Fruit fly (Drosophila melanogaster) Kc167 (cell line): ENCODE results near the gene CG11286.

ENCODE experiments used
- Myc ChIP-seq: fragments of >200 bp; optimal IDR thresholded peaks from 2 replicates; lab custom pipeline; 2017; ENCODE audit warnings: missing external identifiers
- Sin3A ChIP-seq: fragments of >200 bp; optimal IDR thresholded peaks from 2 replicates; lab custom pipeline; 2018; ENCODE audit warnings: missing external identifiers
- h ChIP-seq: fragments of >200 bp; optimal IDR thresholded peaks from 3 replicates; lab custom pipeline; 2018; ENCODE audit warnings: missing external identifiers
- insv ChIP-seq: fragments of >200 bp; optimal IDR thresholded peaks from 3 replicates; lab custom pipeline; 2018; ENCODE audit warnings: missing external identifiers
- psq ChIP-seq: fragments of >200 bp; optimal IDR thresholded peaks from 2 replicates; lab custom pipeline; 2017; ENCODE audit warnings: missing external identifiers
- ttk ChIP-seq: sonication (Bioruptor generic); optimal IDR thresholded peaks from 2 replicates; lab custom pipeline; 2017; ENCODE audit warnings: missing external identifiers

CG11286 gene

DNA sequence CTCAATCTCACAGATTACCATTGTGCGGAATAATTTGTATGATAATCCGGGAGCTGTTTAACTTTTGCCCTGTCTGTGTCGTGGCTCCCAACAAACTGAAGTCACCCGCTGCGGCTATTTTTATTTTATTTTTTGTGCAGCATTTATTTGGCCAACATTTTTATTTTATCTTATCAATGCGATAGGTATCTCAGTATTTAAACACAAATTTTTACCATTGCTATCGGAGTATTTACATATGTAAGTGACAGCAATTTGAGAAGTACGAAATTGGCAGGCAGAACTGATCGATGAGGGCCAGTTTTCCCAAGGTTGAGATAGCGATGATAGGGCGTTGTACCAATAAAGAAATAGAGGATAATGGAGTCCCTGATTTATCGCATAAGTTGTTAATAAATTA lies 18.5 kb upstream of the CG11286 start, which contains the start of gene CG18746:
CG18746 (minus strand) TSS at position 101 of the 400 bp plus-strand sequence.
- TF ChIP-seq psq (lab: Kevin White, UChicago) (no peak), h (lab: Kevin White, UChicago) (no peak), Sin3A (lab: Kevin White, UChicago) (no peak), insv (no peak), ttk (no peak), Myc (lab: Kevin White, UChicago) (no peak)

- no peak for TF ChIP-seq Myc (lab: Kevin White, UChicago)
- no peak for TF ChIP-seq h (lab: Kevin White, UChicago)
- no peak for TF ChIP-seq Sin3A (lab: Kevin White, UChicago)
Observed at dm6 chr3R:7787899-7788298, 16.3 kb upstream of the CG11286 start, which contains the start of gene CG18748. TSS of gene CG18748 (minus strand) at chr3R:7787923.

DNA sequence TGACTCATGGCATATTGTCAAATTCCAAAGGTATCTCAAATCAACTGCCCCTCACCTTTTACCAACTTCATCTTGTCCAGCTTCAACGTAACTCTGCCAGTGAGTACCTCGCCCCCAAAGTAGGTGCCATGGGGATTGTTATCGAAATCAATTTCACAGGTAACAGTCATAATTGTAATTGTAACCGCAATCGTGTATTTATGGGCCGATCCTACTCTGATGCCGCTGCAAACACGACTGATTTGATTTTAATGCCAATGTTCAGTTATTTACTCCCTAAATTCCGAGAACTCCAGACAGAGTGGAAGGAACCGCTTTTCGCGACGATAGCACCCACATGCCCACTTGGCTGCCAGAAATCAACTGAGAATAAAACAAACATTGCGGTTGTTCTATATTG lies 14.2 kb upstream of the CG11286 start, which contains the start of gene CG18745:
CG18745 (minus strand) TSS at position 336 of the 400 bp plus-strand sequence.
- TF ChIP-seq insv, result no peak
- TF ChIP-seq Myc (lab: Kevin White, UChicago), result no peak
- TF ChIP-seq h (lab: Kevin White, UChicago), result no peak
- TF ChIP-seq Sin3A (lab: Kevin White, UChicago), result no peak
- TF ChIP-seq psq (lab: Kevin White, UChicago), result no peak
- TF ChIP-seq ttk, result no peak

DNA sequence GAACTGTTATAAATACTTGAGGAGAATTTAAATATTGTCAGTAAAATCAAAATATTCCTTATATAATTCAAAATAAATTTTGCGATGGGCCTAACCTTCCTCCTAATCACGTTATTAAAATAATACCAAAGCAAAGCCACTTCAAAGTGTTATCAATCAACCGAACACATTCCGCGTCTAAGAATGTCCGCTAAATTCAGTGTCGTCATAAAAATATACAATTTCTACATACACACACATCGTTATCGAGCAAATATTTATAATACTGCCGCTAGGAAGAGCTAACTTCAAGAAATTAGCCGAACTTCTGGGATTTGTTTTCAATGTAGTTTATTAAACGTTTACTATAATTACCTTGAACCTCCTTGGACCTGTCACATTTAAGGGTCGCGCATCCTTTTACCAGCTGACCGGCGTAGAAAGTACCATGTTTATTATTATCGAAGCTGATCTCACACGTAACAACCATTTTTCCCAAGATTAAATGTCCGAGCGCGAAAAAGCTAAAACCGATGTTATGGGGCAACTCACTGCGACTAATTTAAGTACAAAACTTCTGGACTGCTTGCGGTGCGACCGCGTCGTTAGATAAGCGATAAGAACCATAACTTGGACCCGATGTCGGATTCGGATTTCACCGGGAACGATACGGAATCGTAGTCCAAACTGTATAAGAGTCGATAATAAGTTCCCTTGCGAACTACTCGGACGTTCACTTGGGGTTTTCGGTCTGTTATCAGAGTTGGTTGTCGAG lies 11.6 kb upstream of the CG11286 start, which contains the start of gene CG18747:
CG18747 (minus strand) TSS at position 514 of the 754 bp plus-strand sequence.
- TF ChIP-seq insv (no peak), h (lab: Kevin White, UChicago) (no peak), Sin3A (lab: Kevin White, UChicago) (no peak), ttk (no peak), psq (lab: Kevin White, UChicago) (no peak), Myc (lab: Kevin White, UChicago) (no peak)

dm6 chr3R:7779620-7780019 lies 8.1 kb upstream of the CG11286 start:
- TF ChIP-seq Myc (lab: Kevin White, UChicago), result no peak
- TF ChIP-seq psq (lab: Kevin White, UChicago), result no peak
- no peak for TF ChIP-seq h (lab: Kevin White, UChicago)

DNA sequence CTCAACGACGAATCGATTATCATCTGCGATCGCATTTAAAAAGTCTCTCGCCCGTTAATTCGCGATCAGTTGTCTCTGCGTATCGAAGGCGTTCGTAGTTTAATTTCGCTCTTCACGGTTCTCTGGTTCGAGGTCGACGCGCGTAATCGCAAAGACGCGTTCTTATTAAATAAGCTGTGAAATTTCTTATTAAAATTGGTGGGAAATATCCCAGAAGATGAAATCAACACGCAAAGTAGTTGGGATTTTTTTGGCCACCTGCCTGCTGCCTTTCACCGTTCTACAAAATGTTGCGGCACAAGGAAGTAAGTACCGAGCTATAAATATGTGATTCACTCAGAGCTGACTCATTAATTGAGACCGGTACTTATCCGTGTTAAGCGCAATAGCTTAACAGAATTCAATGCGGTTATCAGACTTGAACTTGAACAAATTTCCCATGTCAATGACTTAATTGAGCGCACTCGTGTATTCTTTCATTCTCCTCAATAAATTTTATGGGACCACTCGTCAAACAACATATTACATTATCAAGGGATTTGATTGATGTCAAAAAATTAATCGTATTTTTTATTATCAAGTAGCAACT lies 10.5 kb downstream of the CG11286 start:
- TF ChIP-seq Myc (lab: Kevin White, UChicago) (no peak), Sin3A (lab: Kevin White, UChicago) (no peak), insv (no peak), psq (lab: Kevin White, UChicago) (no peak), h (lab: Kevin White, UChicago) (no peak), ttk (no peak)

- no peak for TF ChIP-seq psq (lab: Kevin White, UChicago)
- TF ChIP-seq Sin3A (lab: Kevin White, UChicago), result no peak
- no peak for TF ChIP-seq h (lab: Kevin White, UChicago)
- TF ChIP-seq Myc (lab: Kevin White, UChicago), result no peak
- no peak for TF ChIP-seq ttk
- no peak for TF ChIP-seq insv
Observed at dm6 chr3R:7759486-7759885, 12.1 kb downstream of the CG11286 start, which contains the start of gene Sp7. TSS of gene Sp7 (plus strand) at chr3R:7759786.

DNA sequence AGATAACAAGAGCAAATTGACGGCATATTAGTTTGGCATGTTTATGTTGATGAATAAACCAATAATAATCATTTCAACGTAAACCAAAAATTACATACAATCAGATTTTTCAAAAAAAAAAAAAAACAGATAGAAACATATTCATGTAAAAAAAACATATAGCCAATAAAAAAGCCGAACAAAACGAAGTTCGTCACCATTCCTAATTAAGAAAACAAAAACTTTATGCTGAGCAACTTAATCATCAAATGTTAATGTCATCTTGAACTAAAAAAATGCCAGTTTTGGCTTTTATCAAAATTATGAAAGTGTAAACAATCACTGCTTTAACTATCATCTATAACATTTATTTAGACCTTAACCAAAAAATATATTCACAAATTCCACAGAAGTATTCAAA lies 13.7 kb downstream of the CG11286 start, which contains the start of gene CG10919:
CG10919 (plus strand) TSS at position 301 of the 400 bp plus-strand sequence.
- no peak for TF ChIP-seq Sin3A (lab: Kevin White, UChicago)
- no peak for TF ChIP-seq h (lab: Kevin White, UChicago)
- TF ChIP-seq insv, result no peak
- TF ChIP-seq ttk, result no peak
- no peak for TF ChIP-seq psq (lab: Kevin White, UChicago)
- TF ChIP-seq Myc (lab: Kevin White, UChicago), result no peak

DNA sequence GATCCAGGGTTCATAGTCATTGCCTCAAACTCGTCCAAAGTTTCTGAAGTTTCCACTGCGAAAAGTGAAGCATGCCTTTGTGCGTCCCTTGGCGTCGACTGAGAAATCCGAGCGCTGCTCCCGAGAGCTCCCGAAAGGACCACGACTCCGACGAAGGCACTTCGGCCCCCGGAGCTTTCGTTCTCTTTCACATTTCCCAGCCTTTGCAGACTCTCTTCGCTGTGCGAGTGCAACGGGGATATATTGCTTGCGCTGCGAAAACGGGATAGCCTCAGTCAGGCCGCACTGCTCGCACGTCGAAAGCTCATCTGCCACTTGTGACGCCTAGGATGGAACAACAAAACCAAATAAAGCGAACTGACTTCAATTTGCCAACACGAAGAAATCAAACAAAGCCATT lies 18.0 kb downstream of the CG11286 start:
- TF ChIP-seq ttk (no peak), Myc (lab: Kevin White, UChicago) (no peak), psq (lab: Kevin White, UChicago) (no peak), insv (no peak), h (lab: Kevin White, UChicago) (no peak), Sin3A (lab: Kevin White, UChicago) (no peak)

dm6 chr3R:7749993-7750392 lies 21.6 kb downstream of the CG11286 start, which contains the start of gene pyd3:
TSS of gene pyd3 (minus strand) at chr3R:7750079.
- TF ChIP-seq insv (no peak), Myc (lab: Kevin White, UChicago) (no peak), ttk (no peak), psq (lab: Kevin White, UChicago) (no peak)

DNA sequence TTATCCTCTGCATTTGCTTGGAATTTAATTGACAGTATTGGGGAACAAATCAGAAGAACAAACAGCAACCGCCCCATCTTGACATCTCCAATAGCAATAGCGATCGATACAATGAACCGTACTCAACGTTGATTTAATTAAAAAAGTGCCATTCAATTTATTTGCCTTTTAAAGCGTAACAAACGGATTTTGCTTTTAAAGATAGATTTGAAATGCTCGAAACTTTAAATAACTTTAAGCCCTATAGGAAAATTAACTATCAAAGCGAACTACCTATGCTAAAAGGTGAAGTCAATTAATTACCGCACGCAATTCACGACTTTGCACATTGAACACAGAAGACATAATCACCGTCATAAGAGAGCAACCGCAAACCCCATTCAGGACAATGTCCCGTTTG lies 32.1 kb downstream of the CG11286 start, which contains the start of gene CG43254:
CG43254 (minus strand) TSS at position 101 of the 400 bp plus-strand sequence.
- TF ChIP-seq h (lab: Kevin White, UChicago) (no peak), insv (no peak), psq (lab: Kevin White, UChicago) (no peak), ttk (no peak), Sin3A (lab: Kevin White, UChicago) (no peak), Myc (lab: Kevin White, UChicago) (no peak)

dm6 chr3R:7722117-7722516 lies 49.4 kb downstream of the CG11286 start, which contains the start of gene CG2616:
TSS of gene CG2616 (plus strand) at chr3R:7722417.
- TF ChIP-seq Myc (lab: Kevin White, UChicago) (no peak), psq (lab: Kevin White, UChicago) (no peak), Sin3A (lab: Kevin White, UChicago) (no peak), h (lab: Kevin White, UChicago) (no peak), insv (no peak), ttk (no peak)
